Worm (Caenorhabditis elegans) whole organism, L4 larva: ENCODE results near the gene ddb-1.

ENCODE experiments used
- D1046.2 ChIP-seq: fragments of 200-800 bp; sonication (Bioruptor generic); IDR thresholded peaks from 2 replicates; pipeline ENCODE4 v1.3.6; 2022; ENCODE audit warnings: missing genetic modification characterization, missing compliant biosample characterization
- ZK337.2 ChIP-seq: fragments of 200-800 bp; sonication (Bioruptor generic); IDR thresholded peaks from 2 replicates; pipeline ENCODE4 v1.3.6; 2022; ENCODE audit warnings: missing genetic modification reagents, missing genetic modification characterization, missing compliant biosample characterization
- aha-1 ChIP-seq: fragments of 150-350 bp; peaks from one replicate; lab custom pipeline; 2014; ENCODE audit warnings: missing biosample characterization, missing genetic modification characterization
- ama-1 ChIP-seq: fragments of 150-350 bp; optimal IDR thresholded peaks from 2 replicates; lab custom pipeline; 2014; ENCODE audit warnings: inconsistent platforms, mixed read lengths
- ceh-82 ChIP-seq: sonication (generic microtip); optimal IDR thresholded peaks from 2 replicates; lab custom pipeline; 2017; ENCODE audit warnings: missing biosample characterization, missing genetic modification characterization
- ctbp-1 ChIP-seq: fragments of 200-800 bp; sonication (Bioruptor generic); IDR thresholded peaks from 2 replicates; pipeline ENCODE4 v1.3.6; 2022; ENCODE audit warnings: missing genetic modification reagents, missing genetic modification characterization, missing compliant biosample characterization
- daf-12 ChIP-seq: fragments of 150-350 bp; optimal IDR thresholded peaks from 2 replicates; lab custom pipeline; 2014; ENCODE audit warnings: missing biosample characterization, missing genetic modification reagents, missing genetic modification characterization
- dmd-6 ChIP-seq: fragments of 200-800 bp; sonication (Bioruptor generic); IDR thresholded peaks from 2 replicates; pipeline ENCODE4 v1.3.6; 2022; ENCODE audit warnings: missing genetic modification reagents, missing genetic modification characterization, missing compliant biosample characterization
- dpl-1 ChIP-seq: fragments of 150-350 bp; optimal IDR thresholded peaks from 2 replicates; lab custom pipeline; 2014; ENCODE audit warnings: missing biosample characterization, missing genetic modification reagents, missing genetic modification characterization
- dve-1 ChIP-seq: sonication (generic microtip); optimal IDR thresholded peaks from 2 replicates; lab custom pipeline; 2017; ENCODE audit warnings: antibody characterized with exemption, mild to moderate bottlenecking, missing genetic modification characterization, missing compliant biosample characterization; ENCODE audit not compliant: insufficient read depth
- gei-8 ChIP-seq: fragments of 200-800 bp; sonication (Bioruptor generic); optimal IDR thresholded peaks from 2 replicates; lab custom pipeline; 2018; ENCODE audit warnings: mild to moderate bottlenecking, missing genetic modification characterization, missing compliant biosample characterization
- hlh-11 ChIP-seq: fragments of 200-800 bp; sonication (Bioruptor generic); optimal IDR thresholded peaks from 2 replicates; lab custom pipeline; 2018; ENCODE audit warnings: mild to moderate bottlenecking, missing genetic modification characterization, missing compliant biosample characterization
- hmg-1.1 ChIP-seq: fragments of 200-800 bp; sonication (Bioruptor generic); IDR thresholded peaks from 2 replicates; pipeline ENCODE4 v1.3.6; 2022; ENCODE audit warnings: missing genetic modification reagents, missing genetic modification characterization, missing compliant biosample characterization
- jun-1 ChIP-seq: fragments of 150-350 bp; optimal IDR thresholded peaks from 2 replicates; lab custom pipeline; 2014; ENCODE audit warnings: missing biosample characterization, missing genetic modification reagents, missing genetic modification characterization
- lin-39 ChIP-seq: fragments of 150-350 bp; optimal IDR thresholded peaks from 2 replicates; lab custom pipeline; 2014; ENCODE audit warnings: missing biosample characterization, missing genetic modification reagents, missing genetic modification characterization
- lsy-2 ChIP-seq, 2 experiments: fragments of 150-350 bp in 1 of 2; sonication (generic microtip) in 1 of 2; optimal IDR thresholded peaks; 2 replicates each; lab custom pipeline; 2014 to 2017; ENCODE audit warnings: missing biosample characterization in 2 of 2, missing genetic modification characterization in 2 of 2
- madf-5 ChIP-seq, 2 experiments: fragments of 200-800 bp; sonication (Bioruptor generic); IDR thresholded peaks; 2 replicates each; pipeline ENCODE4 v1.3.6; 2022; ENCODE audit warnings: missing compliant biosample characterization in 2 of 2, missing genetic modification characterization in 2 of 2
- madf-9 ChIP-seq: fragments of 200-800 bp; sonication (Bioruptor generic); conservative IDR thresholded peaks from 2 replicates; pipeline ENCODE4 v1.3.6; 2022; ENCODE audit warnings: missing genetic modification reagents, missing genetic modification characterization, missing compliant biosample characterization
- mdl-1 ChIP-seq, 2 experiments: fragments of 150-350 bp in 1 of 2; sonication (generic microtip) in 1 of 2; optimal IDR thresholded peaks; 2 replicates each; lab custom pipeline; 2014 to 2017; ENCODE audit warnings: missing biosample characterization in 2 of 2, missing genetic modification characterization in 2 of 2
- mep-1 ChIP-seq: fragments of 150-350 bp; sonication (generic microtip); optimal IDR thresholded peaks from 3 replicates; lab custom pipeline; 2014; ENCODE audit warnings: missing biosample characterization, missing genetic modification characterization
- mes-2 ChIP-seq: sonication (generic microtip); optimal IDR thresholded peaks from 2 replicates; lab custom pipeline; 2016; ENCODE audit warnings: missing genotype, mild to moderate bottlenecking, missing genetic modification characterization, missing compliant biosample characterization; ENCODE audit not compliant: poor library complexity, severe bottlenecking
- nhr-10 ChIP-seq: fragments of 150-350 bp; optimal IDR thresholded peaks from 2 replicates; lab custom pipeline; 2014; ENCODE audit warnings: missing biosample characterization, missing genetic modification characterization
- nhr-237 ChIP-seq: sonication (generic microtip); optimal IDR thresholded peaks from 2 replicates; lab custom pipeline; 2017; ENCODE audit warnings: missing biosample characterization, missing genetic modification characterization
- nhr-28 ChIP-seq: fragments of 150-350 bp; optimal IDR thresholded peaks from 2 replicates; lab custom pipeline; 2014; ENCODE audit warnings: missing biosample characterization, missing genetic modification characterization
- nhr-42 ChIP-seq: fragments of 200-800 bp; sonication (Bioruptor generic); IDR thresholded peaks from 2 replicates; pipeline ENCODE4 v1.3.6; 2022; ENCODE audit warnings: missing genetic modification characterization, missing compliant biosample characterization
- pha-4 ChIP-seq, 2 experiments: fragments of 150-350 bp in 1 of 2; fragments of 200-800 bp in 1 of 2; sonication (Bioruptor generic) in 1 of 2; IDR thresholded peaks in 1 of 2; optimal IDR thresholded peaks in 1 of 2; 2 replicates each; pipeline versions ENCODE4 v1.3.6 to Lab custom; 2014 to 2022; ENCODE audit warnings: missing genetic modification characterization in 2 of 2, missing genetic modification reagents in 2 of 2, missing biosample characterization in 1 of 2, missing compliant biosample characterization in 1 of 2
- set-16 ChIP-seq: fragments of 200-800 bp; sonication (Bioruptor generic); IDR thresholded peaks from 2 replicates; pipeline ENCODE4 v1.3.6; 2022; ENCODE audit warnings: missing genetic modification reagents, missing genetic modification characterization, missing compliant biosample characterization
- snpc-1.2 ChIP-seq: fragments of 200-800 bp; sonication (Bioruptor generic); IDR thresholded peaks from 2 replicates; pipeline ENCODE4 v1.3.6; 2022; ENCODE audit warnings: missing genetic modification reagents, missing genetic modification characterization, missing compliant biosample characterization
- snpc-4 ChIP-seq: fragments of 150-350 bp; optimal IDR thresholded peaks from 2 replicates; lab custom pipeline; 2014; ENCODE audit warnings: missing biosample characterization, missing genetic modification characterization
- tag-97 ChIP-seq: fragments of 200-800 bp; sonication (Bioruptor generic); IDR thresholded peaks from 2 replicates; pipeline ENCODE4 v1.3.6; 2022; ENCODE audit warnings: missing genetic modification characterization, missing compliant biosample characterization
- tra-1 ChIP-seq: fragments of 200-800 bp; sonication (Bioruptor generic); IDR thresholded peaks from 2 replicates; pipeline ENCODE4 v1.3.6; 2022; ENCODE audit warnings: missing genetic modification reagents, missing genetic modification characterization, missing compliant biosample characterization
- unc-62 ChIP-seq, 3 experiments: fragments of 150-350 bp in 1 of 3; sonication (generic microtip); optimal IDR thresholded peaks in 2 of 3; peaks in 1 of 3; 1 replicate in 1 of 3; 2 replicates in 2 of 3; lab custom pipeline; 2014 to 2017; ENCODE audit warnings: missing biosample characterization in 3 of 3, missing genetic modification characterization in 3 of 3, missing genetic modification reagents in 3 of 3, missing genotype in 1 of 3
- zag-1 ChIP-seq: fragments of 150-350 bp; optimal IDR thresholded peaks from 2 replicates; lab custom pipeline; 2014; ENCODE audit warnings: missing biosample characterization, missing genetic modification characterization

Gene ddb-1

ce11 chrIV:12128708-12129107, 7.7 kb upstream of the ddb-1 start (continued):
- TF ChIP-seq mdl-1 (tag; optimal IDR thresholded peaks at IDR 0.05; lab: Kevin White, UChicago) (no peak), mes-2 (tag; lab: Kevin White, UChicago) (peak; percentile 38), madf-5 (GFP tag; IDR thresholded peaks at IDR 0.05; lab: Robert Waterston, UW) (no peak), tra-1 (GFP tag; lab: Robert Waterston, UW) (no peak), nhr-28 (tag; lab: Kevin White, UChicago) (peak; percentile 15), zag-1 (tag; lab: Kevin White, UChicago) (no peak), snpc-1.2 (GFP tag; lab: Robert Waterston, UW) (no peak), dpl-1 (GFP tag; lab: Kevin White, UChicago) (no peak), dve-1 (tag; lab: Kevin White, UChicago) (peak; percentile 27), ctbp-1 (no peak), dmd-6 (GFP tag; lab: Robert Waterston, UW) (peak; percentile 30; the same call in 1 of the 2 replicates), lsy-2 (tag; optimal IDR thresholded peaks at IDR 0.05; lab: Kevin White, UChicago) (peak in 1 of 2 experiments; percentile 12), lin-39 (tag; lab: Kevin White, UChicago) (no peak), snpc-4 (tag; lab: Kevin White, UChicago) (no peak), ama-1 (lab: Kevin White, UChicago) (no peak), mep-1 (tag; lab: Kevin White, UChicago) (no peak), daf-12 (tag; lab: Kevin White, UChicago) (no peak), jun-1 (tag; lab: Kevin White, UChicago) (no peak), nhr-42 (no peak), madf-9 (GFP tag; lab: Robert Waterston, UW) (no peak), nhr-10 (tag; lab: Kevin White, UChicago) (no peak), unc-62 (GFP tag; optimal IDR thresholded peaks at IDR 0.05 in 1 of 2; lab: Kevin White, UChicago) (no peak), unc-62 (tag; optimal IDR thresholded peaks at IDR 0.05; lab: Kevin White, UChicago) (no peak), D1046.2 (GFP tag; lab: Robert Waterston, UW) (no peak), nhr-237 (tag; lab: Kevin White, UChicago) (no peak), ceh-82 (tag; lab: Kevin White, UChicago) (no peak), gei-8 (GFP tag; lab: Kevin White, UChicago) (no peak)

DNA sequence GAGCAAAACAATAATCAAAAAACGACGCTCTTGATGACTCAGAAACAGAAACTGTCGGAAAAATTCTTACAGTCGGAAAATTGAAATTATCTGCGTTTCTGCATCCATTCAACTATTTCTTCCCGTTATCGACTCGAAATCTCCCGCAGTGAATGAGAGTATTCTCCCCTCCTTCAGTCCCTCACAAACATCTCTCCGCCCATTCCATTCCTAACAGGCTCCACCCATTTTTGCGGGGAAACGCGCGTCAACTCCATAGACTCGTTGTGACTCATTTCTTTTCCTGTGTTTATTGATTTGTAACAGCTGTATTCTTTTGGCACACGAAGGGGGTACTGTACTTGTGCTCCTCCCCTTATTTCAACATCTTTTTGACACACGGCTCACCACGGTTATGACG, 6.9 kb upstream of the ddb-1 start:
- TF ChIP-seq pha-4 (GFP tag; IDR thresholded peaks at IDR 0.05; lab: Robert Waterston, UW) (no peak), pha-4 (tag; optimal IDR thresholded peaks at IDR 0.05; lab: Kevin White, UChicago) (peak; percentile 12), hlh-11 (tag; lab: Kevin White, UChicago) (peak; percentile 12), tag-97 (no peak), hmg-1.1 (GFP tag; lab: Robert Waterston, UW) (0 out of 2 replicates have a peak, but pooled peaks have one; percentile 12), lsy-2 (tag; optimal IDR thresholded peaks at IDR 0.05; lab: Kevin White, UChicago) (peak in 1 of 2 experiments; percentile 30)

- TF ChIP-seq aha-1 (tag; lab: Kevin White, UChicago) (peak; percentile 1), lsy-2 (tag; optimal IDR thresholded peaks at IDR 0.05; lab: Kevin White, UChicago) (peak in 1 of 2 experiments; percentile 22), set-16 (GFP tag; lab: Robert Waterston, UW) (no peak), D1046.2 (GFP tag; lab: Robert Waterston, UW) (no peak), ZK337.2 (GFP tag; lab: Robert Waterston, UW) (no peak)
Observed at ce11 chrIV:12126740-12127472, 5.9 kb upstream of the ddb-1 start.
